Worm (Caenorhabditis elegans): ENCODE measurements around the gene F56B3.9.

- TF ChIP-seq ama-1 (optimal IDR thresholded peaks at IDR 0.05) = no peak
- no peak for TF ChIP-seq ceh-36 (tag; optimal IDR thresholded peaks at IDR 0.05)
- TF ChIP-seq hmbx-1 (tag; optimal IDR thresholded peaks at IDR 0.05) = no peak
- TF ChIP-seq hmg-4 (GFP tag; optimal IDR thresholded peaks at IDR 0.05) = no peak
- TF ChIP-seq ets-7 (tag; optimal IDR thresholded peaks at IDR 0.05) = no peak
- no peak for TF ChIP-seq scrt-1 (GFP tag; IDR thresholded peaks at IDR 0.05)
- TF ChIP-seq tbx-37 (GFP tag; conservative IDR thresholded peaks at IDR 0.05) = no peak
These were observed 1.8 kb downstream of the F56B3.9 start, which contains the start of gene mrpl-2 for ce11 chrIV:772931-773330.

All from whole organism, early embryonic.